Worm (Caenorhabditis elegans): ENCODE results near the gene ugt-18.

ugt-18 gene

ce11 chrV:12816672-12817071, 3.4 kb upstream of the ugt-18 start:
- TF ChIP-seq unc-62 (GFP tag; optimal IDR thresholded peaks at IDR 0.05 in 1 of 2) (peak in 1 of 2 experiments; percentile 74), unc-62 (tag; optimal IDR thresholded peaks at IDR 0.05) (no peak), zfp-2 (tag; optimal IDR thresholded peaks at IDR 0.05) (no peak), spr-3 (GFP tag; optimal IDR thresholded peaks at IDR 0.05) (no peak), mep-1 (tag; optimal IDR thresholded peaks at IDR 0.05) (peak; percentile 4), tra-1 (GFP tag; IDR thresholded peaks at IDR 0.05) (no peak), gei-8 (GFP tag; optimal IDR thresholded peaks at IDR 0.05) (no peak), F37D6.2 (tag; optimal IDR thresholded peaks at IDR 0.05) (no peak), lim-7 (GFP tag; IDR thresholded peaks at IDR 0.05) (no peak), unc-39 (tag; optimal IDR thresholded peaks at IDR 0.05) (no peak), mes-2 (tag; optimal IDR thresholded peaks at IDR 0.05; ENCODE audit: poor library complexity, severe bottlenecking) (no peak), nhr-6 (tag; optimal IDR thresholded peaks at IDR 0.05) (no peak), pqm-1 (tag; optimal IDR thresholded peaks at IDR 0.05) (no peak), lsy-2 (tag; optimal IDR thresholded peaks at IDR 0.05) (peak; percentile 12 to 47), hlh-30 (tag; optimal IDR thresholded peaks at IDR 0.05; ENCODE audit: insufficient read depth) (peak; percentile 37), lin-29 (GFP tag; IDR thresholded peaks at IDR 0.05) (no peak)

- TF ChIP-seq ceh-20 (GFP tag; IDR thresholded peaks at IDR 0.05) (no peak), unc-62 (GFP tag; optimal IDR thresholded peaks at IDR 0.05 in 1 of 2) (peak in 1 of 2 experiments; percentile 10), unc-62 (tag; optimal IDR thresholded peaks at IDR 0.05) (no peak)
Measured at ce11 chrV:12818486-12818885, 1.6 kb upstream of the ugt-18 start.

- no peak for TF ChIP-seq nhr-6 (tag; optimal IDR thresholded peaks at IDR 0.05)
- no peak for TF ChIP-seq dve-1 (tag; optimal IDR thresholded peaks at IDR 0.05; ENCODE audit: insufficient read depth)
- TF ChIP-seq lin-1 (GFP tag; IDR thresholded peaks at IDR 0.05): no peak
- no peak for TF ChIP-seq nhr-77 (tag; optimal IDR thresholded peaks at IDR 0.05)
- no peak for TF ChIP-seq F10B5.3 (tag; optimal IDR thresholded peaks at IDR 0.05)
- TF ChIP-seq dmd-6 (GFP tag; IDR thresholded peaks at IDR 0.05): 0 out of 2 replicates have a peak, but pooled peaks have one; percentile 11
- TF ChIP-seq Y48G9A.11 (GFP tag; IDR thresholded peaks at IDR 0.05): no peak
- peak in 1 of 2 experiments; percentile 70 for TF ChIP-seq mdl-1 (tag; optimal IDR thresholded peaks at IDR 0.05)
- no peak for TF ChIP-seq ZK337.2 (GFP tag; IDR thresholded peaks at IDR 0.05)
- no peak for TF ChIP-seq daf-8 (GFP tag; IDR thresholded peaks at IDR 0.05)
- TF ChIP-seq hlh-30 (tag; optimal IDR thresholded peaks at IDR 0.05; ENCODE audit: insufficient read depth): peak; percentile 83
- TF ChIP-seq madf-5 (GFP tag; IDR thresholded peaks at IDR 0.05): no peak
- peak; percentile 41 for TF ChIP-seq hlh-11 (tag; optimal IDR thresholded peaks at IDR 0.05)
- no peak for TF ChIP-seq lin-15B (tag; optimal IDR thresholded peaks at IDR 0.05)
- no peak for TF ChIP-seq ztf-7 (tag; optimal IDR thresholded peaks at IDR 0.05)
- no peak for TF ChIP-seq F44E2.7 (GFP tag; IDR thresholded peaks at IDR 0.05)
- TF ChIP-seq mdt-29 (GFP tag; IDR thresholded peaks at IDR 0.05): no peak
- no peak for TF ChIP-seq Y5F2A.4 (GFP tag; optimal IDR thresholded peaks at IDR 0.05)
- no peak for TF ChIP-seq lir-3 (tag; optimal IDR thresholded peaks at IDR 0.05)
- no peak for TF ChIP-seq set-16 (GFP tag; IDR thresholded peaks at IDR 0.05)
- no peak for TF ChIP-seq madf-9 (GFP tag; conservative IDR thresholded peaks at IDR 0.05)
- TF ChIP-seq nhr-10 (tag; optimal IDR thresholded peaks at IDR 0.05): no peak
- peak in 1 of 2 experiments; percentile 39 for TF ChIP-seq hif-1 (tag; optimal IDR thresholded peaks at IDR 0.05)
- no peak for TF ChIP-seq mes-2 (tag; optimal IDR thresholded peaks at IDR 0.05; ENCODE audit: poor library complexity, severe bottlenecking)
- TF ChIP-seq lin-29 (GFP tag; IDR thresholded peaks at IDR 0.05): no peak
- TF ChIP-seq dmd-9 (GFP tag; IDR thresholded peaks at IDR 0.05): no peak
- TF ChIP-seq F26F4.8 (GFP tag; conservative IDR thresholded peaks at IDR 0.05): no peak
- TF ChIP-seq jun-1 (tag; optimal IDR thresholded peaks at IDR 0.05): no peak
- no peak for TF ChIP-seq ceh-44 (GFP tag; IDR thresholded peaks at IDR 0.05)
- no peak for TF ChIP-seq tag-97 (GFP tag; IDR thresholded peaks at IDR 0.05)
- no peak for TF ChIP-seq ceh-82 (tag; optimal IDR thresholded peaks at IDR 0.05)
- TF ChIP-seq skn-1 (tag; optimal IDR thresholded peaks at IDR 0.05): no peak
- no peak for TF ChIP-seq ztf-11 (tag; optimal IDR thresholded peaks at IDR 0.05)
- TF ChIP-seq zag-1 (tag; optimal IDR thresholded peaks at IDR 0.05): no peak
- no peak for TF ChIP-seq ctbp-1 (GFP tag; IDR thresholded peaks at IDR 0.05)
- no peak for TF ChIP-seq T26A8.4 (GFP tag; IDR thresholded peaks at IDR 0.05)
Measured at ce11 chrV:12819155-12819554, 905 bp upstream of the ugt-18 start.

All from whole organism, L4 larva.